Fruit fly (Drosophila melanogaster) whole organism, wandering third instar larva: ENCODE measurements around the gene eIF1.

Source experiments
- Jra ChIP-seq: sonication (Bioruptor generic); optimal IDR thresholded peaks from 2 replicates; lab custom pipeline; 2016; ENCODE audit warnings: missing biosample characterization, missing genetic modification characterization
- Myc ChIP-seq: fragments of >200 bp; optimal IDR thresholded peaks from 2 replicates; lab custom pipeline; 2017
- N ChIP-seq: fragments of >200 bp; optimal IDR thresholded peaks from 2 replicates; lab custom pipeline; 2018; ENCODE audit warnings: missing biosample characterization, missing external identifiers, missing genetic modification characterization
- Rel ChIP-seq, 2 experiments: fragments of 200-800 bp; sonication (Bioruptor generic) in 1 of 2; optimal IDR thresholded peaks; 2 replicates in 1 of 2; 3 replicates in 1 of 2; lab custom pipeline; 2016 to 2019; ENCODE audit warnings: mild to moderate bottlenecking in 2 of 2, missing biosample characterization in 2 of 2, missing genetic modification characterization in 2 of 2, moderate library complexity in 1 of 2
- Sp1 ChIP-seq: fragments of 200-800 bp; sonication (Bioruptor generic); optimal IDR thresholded peaks from 3 replicates; lab custom pipeline; 2019; ENCODE audit warnings: missing biosample characterization, mild to moderate bottlenecking, missing genetic modification characterization, moderate library complexity
- jim ChIP-seq: fragments of 175-275, 200-325 bp; sonication (Bioruptor generic); optimal IDR thresholded peaks from 2 replicates; lab custom pipeline; 2016; ENCODE audit warnings: missing biosample characterization, mild to moderate bottlenecking, missing genetic modification characterization
- lola ChIP-seq: fragments of >200 bp; optimal IDR thresholded peaks from 2 replicates; lab custom pipeline; 2017; ENCODE audit warnings: missing biosample characterization, missing genetic modification characterization
- pan ChIP-seq: fragments of >200 bp; optimal IDR thresholded peaks from 2 replicates; lab custom pipeline; 2017
- psq ChIP-seq: fragments of 200-800 bp; sonication (Bioruptor generic); optimal IDR thresholded peaks from 3 replicates; lab custom pipeline; 2017; ENCODE audit warnings: missing biosample characterization, mild to moderate bottlenecking, missing genetic modification characterization, moderate library complexity
- sv ChIP-seq: fragments of 200-800 bp; sonication (Bioruptor generic); optimal IDR thresholded peaks from 3 replicates; lab custom pipeline; 2016; ENCODE audit warnings: missing biosample characterization, missing genetic modification characterization
- tai ChIP-seq: sonication (Bioruptor generic); optimal IDR thresholded peaks from 2 replicates; lab custom pipeline; 2016; ENCODE audit warnings: missing biosample characterization, missing genetic modification characterization
- usp ChIP-seq: fragments of >200 bp; optimal IDR thresholded peaks from 2 replicates; lab custom pipeline; 2017; ENCODE audit warnings: missing biosample characterization, missing genetic modification characterization
- woc ChIP-seq: sonication (Bioruptor generic); optimal IDR thresholded peaks from 2 replicates; lab custom pipeline; 2016; ENCODE audit warnings: missing biosample characterization, mild to moderate bottlenecking, missing genetic modification characterization

dm6 chr3L:3252884-3253283 is 29.7 kb downstream of the eIF1 start:
- TF ChIP-seq lola (no peak), usp (no peak), woc (GFP tag; lab: Kevin White, UChicago) (no peak), sv (GFP tag; lab: Kevin White, UChicago) (no peak), jim (GFP tag; lab: Kevin White, UChicago) (no peak), Jra (no peak), Sp1 (GFP tag; lab: Kevin White, UChicago) (no peak), psq (GFP tag; lab: Kevin White, UChicago) (no peak), tai (GFP tag; lab: Kevin White, UChicago) (no peak), N (GFP tag; lab: Kevin White, UChicago) (no peak), pan (lab: Kevin White, UChicago) (no peak), Rel (GFP tag; optimal IDR thresholded peaks at IDR 0.05; lab: Kevin White, UChicago) (no peak), Rel (tag; optimal IDR thresholded peaks at IDR 0.05; lab: Kevin White, UChicago) (no peak), Myc (lab: Kevin White, UChicago) (no peak)
